Fruit fly (Drosophila melanogaster): Measurements from ENCODE around the gene Hexim.
A peak's percentile ranks its signal among the peaks of the same experiment; 100 is the strongest.

The Hexim gene

dm6 chr3R:14687296-14687695, 28.1 kb downstream of the Hexim start:
- TF ChIP-seq Clk (GFP tag; optimal IDR thresholded peaks at IDR 0.05) (no peak), kay (GFP tag; ENCODE audit: borderline replicate concordance) (no peak), Crg-1 (GFP tag; optimal IDR thresholded peaks at IDR 0.05) (no peak)

DNA sequence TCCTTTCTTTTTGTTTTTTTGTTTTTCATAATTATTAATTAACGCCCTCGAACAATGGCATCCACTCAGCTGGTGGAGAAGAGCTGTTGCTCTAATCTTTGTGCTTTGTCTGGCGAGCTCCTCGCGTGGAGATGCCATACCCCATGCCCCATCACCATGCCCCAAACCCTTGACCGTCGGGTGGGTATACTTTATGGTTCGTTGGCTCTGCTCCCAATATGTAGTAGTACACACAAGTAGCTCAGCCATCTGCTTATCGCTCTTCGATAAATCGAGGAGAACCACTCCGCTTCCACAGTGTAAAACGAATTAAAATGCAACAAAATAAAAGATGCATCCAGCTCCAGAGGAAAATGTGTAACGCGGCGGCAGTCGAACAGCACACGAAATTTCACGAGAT, 30.8 kb downstream of the Hexim start:
- no peak for TF ChIP-seq ovo (GFP tag; optimal IDR thresholded peaks at IDR 0.05)
- no peak for TF ChIP-seq CG7101 (tag; optimal IDR thresholded peaks at IDR 0.05)
- TF ChIP-seq kay (GFP tag; ENCODE audit: borderline replicate concordance) = no peak
- no peak for TF ChIP-seq tj (GFP tag; optimal IDR thresholded peaks at IDR 0.05)
- TF ChIP-seq Clk (GFP tag; optimal IDR thresholded peaks at IDR 0.05) = no peak
- TF ChIP-seq CG7045 (GFP tag; optimal IDR thresholded peaks at IDR 0.05) = no peak
- TF ChIP-seq CG14711 (tag; optimal IDR thresholded peaks at IDR 0.05) = no peak
- no peak for TF ChIP-seq CG5204 (GFP tag; optimal IDR thresholded peaks at IDR 0.05)
- no peak for TF ChIP-seq CG12768 (GFP tag; optimal IDR thresholded peaks at IDR 0.05)
- no peak for TF ChIP-seq CG33017 (tag; optimal IDR thresholded peaks at IDR 0.05)
- TF ChIP-seq CG1620 (GFP tag; optimal IDR thresholded peaks at IDR 0.05) = no peak
- TF ChIP-seq bab1 (GFP tag; optimal IDR thresholded peaks at IDR 0.05) = no peak
- TF ChIP-seq Mnt (GFP tag; optimal IDR thresholded peaks at IDR 0.05) = no peak
- no peak for TF ChIP-seq Hr96 (GFP tag; optimal IDR thresholded peaks at IDR 0.05)
- TF ChIP-seq Crg-1 (GFP tag; optimal IDR thresholded peaks at IDR 0.05) = no peak
- no peak for TF ChIP-seq toe (GFP tag; optimal IDR thresholded peaks at IDR 0.05)
- no peak for TF ChIP-seq pad (GFP tag; optimal IDR thresholded peaks at IDR 0.05)
- TF ChIP-seq cic (GFP tag; optimal IDR thresholded peaks at IDR 0.05) = no peak
- no peak for TF ChIP-seq cnc (optimal IDR thresholded peaks at IDR 0.05)
- no peak for TF ChIP-seq CG11617 (GFP tag; optimal IDR thresholded peaks at IDR 0.05)

DNA sequence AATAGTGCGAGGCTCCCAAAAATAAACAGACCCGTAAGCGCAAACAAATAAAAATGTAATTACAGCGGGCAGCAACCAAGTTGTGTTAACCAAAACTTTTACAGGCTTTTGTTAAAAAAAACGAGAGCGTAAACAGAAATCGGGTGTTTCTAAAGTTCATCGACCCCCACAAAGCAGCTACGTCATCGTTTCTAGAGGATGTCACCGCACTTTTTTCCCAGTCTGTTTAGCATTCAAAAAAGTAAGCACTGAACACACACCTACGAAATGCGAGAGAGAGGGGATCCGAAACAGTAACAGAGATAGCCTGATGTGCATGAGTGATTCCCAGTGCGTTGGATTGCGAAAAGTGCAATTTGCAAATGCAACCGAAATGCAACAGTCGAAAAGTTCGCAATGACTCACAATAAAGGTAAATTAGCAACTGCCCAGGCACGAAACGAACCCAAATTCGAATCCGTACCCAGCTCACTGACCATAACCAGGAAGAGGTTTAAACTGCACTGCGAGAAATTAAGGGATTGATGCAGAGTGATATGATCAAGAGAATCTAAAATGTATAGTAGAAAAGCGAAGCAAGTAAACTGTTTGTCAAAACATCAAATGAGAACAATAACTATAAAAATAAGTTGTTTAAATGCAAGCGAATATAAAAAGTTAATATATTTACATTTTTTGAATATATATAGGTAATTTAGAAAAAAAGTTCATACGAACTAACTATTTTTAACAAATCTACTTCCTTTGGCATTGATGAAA, 32.0 kb downstream of the Hexim start:
- TF ChIP-seq CG7045 (GFP tag; optimal IDR thresholded peaks at IDR 0.05) (no peak), tj (GFP tag; optimal IDR thresholded peaks at IDR 0.05) (peak; percentile 84), CG1620 (GFP tag; optimal IDR thresholded peaks at IDR 0.05) (no peak), pad (GFP tag; optimal IDR thresholded peaks at IDR 0.05) (no peak), kay (GFP tag; ENCODE audit: borderline replicate concordance) (no peak)

DNA sequence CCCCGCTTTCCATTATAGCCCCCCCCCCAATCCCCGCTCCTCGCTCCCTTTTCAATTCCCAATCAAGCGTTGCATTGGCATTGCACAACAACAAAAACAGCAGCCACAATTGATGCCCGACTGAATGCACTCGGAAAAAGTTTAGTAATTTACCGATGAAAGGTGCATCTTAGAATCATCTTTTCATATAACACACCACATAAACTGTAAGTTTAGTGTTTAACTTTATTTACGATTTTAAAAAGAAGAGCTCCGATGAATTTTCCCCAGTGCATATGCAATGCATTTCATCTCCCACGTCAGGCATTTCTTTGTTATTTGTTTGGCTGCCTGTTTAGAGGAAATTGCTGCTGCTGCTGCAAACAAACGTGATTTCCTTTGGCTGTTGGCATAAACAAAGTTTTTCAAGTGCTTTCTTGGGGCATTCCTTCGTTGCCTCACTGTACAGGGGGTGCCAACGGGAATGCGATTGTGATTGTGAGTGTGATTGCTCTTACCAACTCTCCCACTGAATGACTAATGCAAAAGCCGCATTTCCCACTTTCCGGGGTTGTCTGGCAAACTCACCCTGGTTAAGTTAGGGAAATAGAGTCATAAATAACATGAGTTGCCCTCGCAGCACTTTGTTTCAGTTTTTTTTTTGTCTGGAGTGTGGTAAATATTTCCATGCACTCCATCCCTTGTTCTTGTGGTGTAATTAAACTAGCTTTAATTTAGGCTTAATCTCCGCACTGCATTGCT, 33.2 kb downstream of the Hexim start:
- TF ChIP-seq kay (GFP tag; ENCODE audit: borderline replicate concordance) (no peak), CG1620 (GFP tag; optimal IDR thresholded peaks at IDR 0.05) (no peak), pad (GFP tag; optimal IDR thresholded peaks at IDR 0.05) (no peak), bab1 (GFP tag; optimal IDR thresholded peaks at IDR 0.05) (no peak), CG7045 (GFP tag; optimal IDR thresholded peaks at IDR 0.05) (peak; percentile 41), cnc (optimal IDR thresholded peaks at IDR 0.05) (no peak), tj (GFP tag; optimal IDR thresholded peaks at IDR 0.05) (no peak), CG33017 (tag; optimal IDR thresholded peaks at IDR 0.05) (peak; percentile 35), CG12768 (GFP tag; optimal IDR thresholded peaks at IDR 0.05) (peak; percentile 27), toe (GFP tag; optimal IDR thresholded peaks at IDR 0.05) (no peak), CG11617 (GFP tag; optimal IDR thresholded peaks at IDR 0.05) (no peak), CG7101 (tag; optimal IDR thresholded peaks at IDR 0.05) (peak; percentile 11), Crg-1 (GFP tag; optimal IDR thresholded peaks at IDR 0.05) (no peak), CG14711 (tag; optimal IDR thresholded peaks at IDR 0.05) (peak; percentile 49), ovo (GFP tag; optimal IDR thresholded peaks at IDR 0.05) (no peak)

dm6 chr3R:14692971-14693253, 33.7 kb downstream of the Hexim start:
- no peak for TF ChIP-seq tj (GFP tag; optimal IDR thresholded peaks at IDR 0.05)
- TF ChIP-seq Crg-1 (GFP tag; optimal IDR thresholded peaks at IDR 0.05) = no peak
- no peak for TF ChIP-seq Hr96 (GFP tag; optimal IDR thresholded peaks at IDR 0.05)
- no peak for TF ChIP-seq pad (GFP tag; optimal IDR thresholded peaks at IDR 0.05)
- no peak for TF ChIP-seq CG1620 (GFP tag; optimal IDR thresholded peaks at IDR 0.05)
- no peak for TF ChIP-seq cic (GFP tag; optimal IDR thresholded peaks at IDR 0.05)
- no peak for TF ChIP-seq toe (GFP tag; optimal IDR thresholded peaks at IDR 0.05)
- no peak for TF ChIP-seq CG33017 (tag; optimal IDR thresholded peaks at IDR 0.05)
- TF ChIP-seq CG12768 (GFP tag; optimal IDR thresholded peaks at IDR 0.05) = no peak
- no peak for TF ChIP-seq Mnt (GFP tag; optimal IDR thresholded peaks at IDR 0.05)
- no peak for TF ChIP-seq Clk (GFP tag; optimal IDR thresholded peaks at IDR 0.05)
- no peak for TF ChIP-seq bab1 (GFP tag; optimal IDR thresholded peaks at IDR 0.05)
- no peak for TF ChIP-seq CG7101 (tag; optimal IDR thresholded peaks at IDR 0.05)
- no peak for TF ChIP-seq ovo (GFP tag; optimal IDR thresholded peaks at IDR 0.05)
- TF ChIP-seq CG14711 (tag; optimal IDR thresholded peaks at IDR 0.05) = no peak
- no peak for TF ChIP-seq CG11617 (GFP tag; optimal IDR thresholded peaks at IDR 0.05)
- no peak for TF ChIP-seq CG5204 (GFP tag; optimal IDR thresholded peaks at IDR 0.05)
- TF ChIP-seq cnc (optimal IDR thresholded peaks at IDR 0.05) = no peak

dm6 chr3R:14694583-14694982, 35.3 kb downstream of the Hexim start:
- TF ChIP-seq CG7045 (GFP tag; optimal IDR thresholded peaks at IDR 0.05) (no peak), CG7101 (tag; optimal IDR thresholded peaks at IDR 0.05) (no peak), kay (GFP tag; ENCODE audit: borderline replicate concordance) (no peak), CG5204 (GFP tag; optimal IDR thresholded peaks at IDR 0.05) (no peak), CG12768 (GFP tag; optimal IDR thresholded peaks at IDR 0.05) (no peak), ovo (GFP tag; optimal IDR thresholded peaks at IDR 0.05) (no peak)
